Worm (Caenorhabditis elegans) whole organism, early embryonic: ENCODE data around the gene H39E23.2.

Experiments
- B0310.2 ChIP-seq: sonication (generic microtip); optimal IDR thresholded peaks from 2 replicates; lab custom pipeline; 2016; ENCODE audit warnings: mild to moderate bottlenecking, missing genetic modification characterization, missing compliant biosample characterization
- ama-1 ChIP-seq: fragments of 150-350 bp; optimal IDR thresholded peaks from 2 replicates; lab custom pipeline; 2014
- ceh-13 ChIP-seq: fragments of 200-800 bp; sonication (Bioruptor generic); optimal IDR thresholded peaks from 2 replicates; lab custom pipeline; 2018; ENCODE audit warnings: mild to moderate bottlenecking, missing genetic modification characterization, missing compliant biosample characterization
- ceh-36 ChIP-seq: sonication (generic microtip); optimal IDR thresholded peaks from 2 replicates; lab custom pipeline; 2016; ENCODE audit warnings: missing genetic modification characterization, inconsistent platforms, missing compliant biosample characterization
- flt-1 ChIP-seq: fragments of 200-800 bp; sonication (Bioruptor generic); IDR thresholded peaks from 2 replicates; pipeline ENCODE4 v1.3.6; 2022; ENCODE audit warnings: missing genetic modification characterization, missing compliant biosample characterization
- hmbx-1 ChIP-seq: sonication (generic microtip); optimal IDR thresholded peaks from 2 replicates; lab custom pipeline; 2016; ENCODE audit warnings: mild to moderate bottlenecking, missing genetic modification characterization, missing compliant biosample characterization
- hmg-4 ChIP-seq: fragments of 200-800 bp; sonication (Bioruptor generic); optimal IDR thresholded peaks from 2 replicates; lab custom pipeline; 2018; ENCODE audit warnings: mild to moderate bottlenecking, missing genetic modification characterization, missing compliant biosample characterization
- sea-1 ChIP-seq: fragments of 200-800 bp; sonication (Bioruptor generic); conservative IDR thresholded peaks from 2 replicates; pipeline ENCODE4 v1.3.6; 2022; ENCODE audit warnings: missing genetic modification characterization, missing compliant biosample characterization
- tbx-11 ChIP-seq: fragments of 200-800 bp; sonication (Bioruptor generic); IDR thresholded peaks from 2 replicates; pipeline ENCODE4 v1.3.6; 2022; ENCODE audit warnings: missing genetic modification characterization, missing compliant biosample characterization

ce11 chrV:14153615-14154014, 43.5 kb downstream of the H39E23.2 start:
- TF ChIP-seq ceh-36 (no peak), sea-1 (GFP tag; lab: Robert Waterston, UW) (no peak), tbx-11 (GFP tag; lab: Robert Waterston, UW) (no peak), flt-1 (GFP tag; lab: Robert Waterston, UW) (no peak), ama-1 (lab: Kevin White, UChicago) (no peak), ceh-13 (no peak), hmg-4 (GFP tag; lab: Kevin White, UChicago) (no peak), B0310.2 (no peak), hmbx-1 (tag; lab: Kevin White, UChicago) (no peak)
